Worm (Caenorhabditis elegans): Measurements from ENCODE around the gene R13H4.5.
"Not testable (repeated sequence)": the region's sequence is repeated elsewhere in the genome, so short reads cannot be mapped to it uniquely, and the experiment has no call there.

The R13H4.5 gene

DNA sequence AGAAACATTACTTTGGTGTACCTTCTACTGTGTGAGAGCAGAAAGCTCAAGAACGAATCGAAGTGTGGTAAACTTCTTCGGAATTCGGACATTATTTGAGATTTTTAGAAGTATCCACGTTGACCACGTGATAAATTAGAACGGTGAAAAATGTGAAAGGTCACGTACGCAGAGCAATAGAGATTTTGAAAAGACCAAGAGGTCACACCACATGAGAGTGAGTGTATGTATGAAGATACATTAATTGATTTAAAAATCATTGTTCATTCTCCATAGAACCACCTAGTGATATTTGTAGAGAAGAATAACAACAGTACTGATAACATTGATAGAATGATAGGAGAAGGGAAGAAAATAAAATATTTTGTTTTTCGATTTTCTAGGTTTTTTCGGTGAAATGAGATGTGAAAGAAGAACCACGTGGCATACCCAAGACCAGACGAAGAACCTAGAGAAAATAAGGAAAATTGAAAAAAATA, 38.0 kb upstream of the R13H4.5 start, which contains the start of gene pyc-1 (continued):
- TF ChIP-seq daf-16 (GFP tag; optimal IDR thresholded peaks at IDR 0.05) (no peak), daf-16 (tag; optimal IDR thresholded peaks at IDR 0.05) (peak; percentile 91), lin-38 (GFP tag; IDR thresholded peaks at IDR 0.05) (peak; percentile 28), dmd-6 (GFP tag; IDR thresholded peaks at IDR 0.05) (peak; percentile 47), lin-15B (tag; optimal IDR thresholded peaks at IDR 0.05) (no peak), F44E2.7 (GFP tag; IDR thresholded peaks at IDR 0.05) (no peak), nhr-28 (tag; optimal IDR thresholded peaks at IDR 0.05) (peak; percentile 84), nhr-77 (tag; optimal IDR thresholded peaks at IDR 0.05) (peak; percentile 90), hlh-30 (tag; optimal IDR thresholded peaks at IDR 0.05; ENCODE audit: insufficient read depth) (peak; percentile 71), T20F7.1 (GFP tag; optimal IDR thresholded peaks at IDR 0.05) (peak; percentile 66), zfp-3 (GFP tag; conservative IDR thresholded peaks at IDR 0.05) (peak; percentile 64), dmd-9 (GFP tag; IDR thresholded peaks at IDR 0.05) (no peak), spr-1 (tag; optimal IDR thresholded peaks at IDR 0.05) (no peak), hlh-11 (tag; optimal IDR thresholded peaks at IDR 0.05) (peak; percentile 66), pqm-1 (tag; optimal IDR thresholded peaks at IDR 0.05) (peak; percentile 10), aha-1 (tag) (peak; percentile 92), lin-1 (GFP tag; IDR thresholded peaks at IDR 0.05) (0 out of 2 replicates have a peak, but pooled peaks have one; percentile 12), D1046.2 (GFP tag; IDR thresholded peaks at IDR 0.05) (no peak), mep-1 (tag; optimal IDR thresholded peaks at IDR 0.05) (peak; percentile 71)

- TF ChIP-seq ama-1 (optimal IDR thresholded peaks at IDR 0.05) (peak; percentile 0), daf-16 (tag; optimal IDR thresholded peaks at IDR 0.05) (peak; percentile 34), lin-38 (GFP tag; IDR thresholded peaks at IDR 0.05) (0 out of 2 replicates have a peak, but pooled peaks have one; percentile 22), dve-1 (tag; optimal IDR thresholded peaks at IDR 0.05; ENCODE audit: insufficient read depth) (peak; percentile 63), dmd-6 (GFP tag; IDR thresholded peaks at IDR 0.05) (peak; percentile 41), nhr-28 (tag; optimal IDR thresholded peaks at IDR 0.05) (peak; percentile 62)
- TF ChIP-seq daf-16 (GFP tag; optimal IDR thresholded peaks at IDR 0.05): not testable (repeated sequence)
These were observed 37.2 kb upstream of the R13H4.5 start for ce11 chrV:11823125-11823833.

ce11 chrV:11823978-11824377, 36.5 kb upstream of the R13H4.5 start:
- TF ChIP-seq dmd-6 (GFP tag; IDR thresholded peaks at IDR 0.05): peak; percentile 95
- TF ChIP-seq ZK337.2 (GFP tag; IDR thresholded peaks at IDR 0.05): no peak
- no peak for TF ChIP-seq snpc-4 (tag; optimal IDR thresholded peaks at IDR 0.05)
- peak; percentile 60; the same call in 1 of the 2 replicates for TF ChIP-seq nhr-42 (GFP tag; IDR thresholded peaks at IDR 0.05)
- no peak for TF ChIP-seq duxl-1 (tag; optimal IDR thresholded peaks at IDR 0.05; ENCODE audit: poor library complexity)
- peak in 1 of 2 experiments; percentile 81 for TF ChIP-seq mdl-1 (tag; optimal IDR thresholded peaks at IDR 0.05)
- peak; percentile 95 for TF ChIP-seq nhr-48 (tag; optimal IDR thresholded peaks at IDR 0.05)
- peak; percentile 93 for TF ChIP-seq dve-1 (tag; optimal IDR thresholded peaks at IDR 0.05; ENCODE audit: insufficient read depth)
- TF ChIP-seq ama-1 (optimal IDR thresholded peaks at IDR 0.05): peak; percentile 79
- peak in 1 of 2 experiments; percentile 52 for TF ChIP-seq daf-16 (GFP tag; optimal IDR thresholded peaks at IDR 0.05)
- TF ChIP-seq daf-16 (tag; optimal IDR thresholded peaks at IDR 0.05): peak; percentile 89
- TF ChIP-seq nhr-111 (GFP tag; optimal IDR thresholded peaks at IDR 0.05): no peak
- peak; percentile 28 for TF ChIP-seq lin-13 (GFP tag; optimal IDR thresholded peaks at IDR 0.05)
- TF ChIP-seq egl-43 (GFP tag; IDR thresholded peaks at IDR 0.05): no peak
- no peak for TF ChIP-seq set-16 (GFP tag; IDR thresholded peaks at IDR 0.05)
- peak; percentile 19; the same call in 1 of the 2 replicates for TF ChIP-seq lin-38 (GFP tag; IDR thresholded peaks at IDR 0.05)
- TF ChIP-seq F44E2.7 (GFP tag; IDR thresholded peaks at IDR 0.05): no peak
- TF ChIP-seq lsy-2 (tag; optimal IDR thresholded peaks at IDR 0.05): peak in 1 of 2 experiments; percentile 76
- TF ChIP-seq jun-1 (tag; optimal IDR thresholded peaks at IDR 0.05): peak; percentile 20
- no peak for TF ChIP-seq dmd-8 (GFP tag; IDR thresholded peaks at IDR 0.05)
- peak; percentile 90 for TF ChIP-seq mdt-29 (GFP tag; IDR thresholded peaks at IDR 0.05)
- TF ChIP-seq saeg-2 (GFP tag; IDR thresholded peaks at IDR 0.05): no peak
- TF ChIP-seq madf-5 (GFP tag; IDR thresholded peaks at IDR 0.05): no peak
- no peak for TF ChIP-seq dmd-9 (GFP tag; IDR thresholded peaks at IDR 0.05)
- TF ChIP-seq F49E8.2 (tag; optimal IDR thresholded peaks at IDR 0.05; ENCODE audit: borderline replicate concordance): no peak
- no peak for TF ChIP-seq ceh-82 (tag; optimal IDR thresholded peaks at IDR 0.05)
- no peak for TF ChIP-seq zfp-2 (tag; optimal IDR thresholded peaks at IDR 0.05)
- TF ChIP-seq unc-39 (tag; optimal IDR thresholded peaks at IDR 0.05): no peak
- TF ChIP-seq spr-3 (GFP tag; optimal IDR thresholded peaks at IDR 0.05): no peak
- no peak for TF ChIP-seq F37D6.2 (tag; optimal IDR thresholded peaks at IDR 0.05)
- peak; percentile 52 for TF ChIP-seq mes-2 (tag; optimal IDR thresholded peaks at IDR 0.05; ENCODE audit: poor library complexity, severe bottlenecking)

All from whole organism, L4 larva.